Fruit fly (Drosophila melanogaster): ENCODE measurements around the gene AOX2.

AOX2 gene

DNA sequence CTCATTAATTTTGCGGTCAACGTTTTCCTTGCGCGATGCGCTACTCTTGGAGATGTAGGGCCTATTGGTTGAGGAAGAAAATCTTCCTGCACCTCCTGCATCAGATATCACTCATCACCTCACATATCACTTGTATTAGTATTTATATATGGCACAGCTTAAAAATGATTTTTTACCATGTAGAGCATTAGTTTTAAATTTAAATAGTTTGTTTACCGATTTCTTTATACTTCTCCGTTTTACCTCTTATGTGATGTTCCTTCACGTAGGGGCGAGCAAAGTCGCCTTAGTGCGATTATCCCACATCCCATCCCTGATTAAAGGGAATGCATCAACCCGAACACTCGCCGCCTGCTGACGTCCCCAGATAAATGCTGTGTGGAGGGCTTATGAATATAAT is 38.5 kb upstream of the AOX2 start (continued):
- peak; percentile 44 for TF ChIP-seq woc (GFP tag; optimal IDR thresholded peaks at IDR 0.05)
- no peak for TF ChIP-seq Vsx2 (GFP tag; optimal IDR thresholded peaks at IDR 0.05; ENCODE audit: partially characterized antibody)
- TF ChIP-seq sv (GFP tag; optimal IDR thresholded peaks at IDR 0.05): no peak

- TF ChIP-seq jim (GFP tag; optimal IDR thresholded peaks at IDR 0.05) (no peak), Hr83 (GFP tag; optimal IDR thresholded peaks at IDR 0.05; ENCODE audit: poor library complexity, severe bottlenecking) (no peak), Vsx2 (GFP tag; optimal IDR thresholded peaks at IDR 0.05; ENCODE audit: partially characterized antibody) (no peak), ey (GFP tag; optimal IDR thresholded peaks at IDR 0.05) (no peak), brk (GFP tag; optimal IDR thresholded peaks at IDR 0.05) (no peak), CrebA (GFP tag; optimal IDR thresholded peaks at IDR 0.05; ENCODE audit: borderline replicate concordance) (no peak), HLH106 (tag; optimal IDR thresholded peaks at IDR 0.05) (no peak), Abd-B (GFP tag; optimal IDR thresholded peaks at IDR 0.05) (no peak), Hr78 (GFP tag; optimal IDR thresholded peaks at IDR 0.05) (no peak), usp (GFP tag; optimal IDR thresholded peaks at IDR 0.05) (no peak), Jra (GFP tag; optimal IDR thresholded peaks at IDR 0.05) (no peak), dmrt93B (GFP tag; optimal IDR thresholded peaks at IDR 0.05) (no peak), br (GFP tag; optimal IDR thresholded peaks at IDR 0.05) (no peak)
These were observed 37.5 kb upstream of the AOX2 start for dm6 chr3R:15579693-15580092.

- TF ChIP-seq dsf (GFP tag; optimal IDR thresholded peaks at IDR 0.05; ENCODE audit: borderline replicate concordance): no peak
- TF ChIP-seq fru (GFP tag; optimal IDR thresholded peaks at IDR 0.05): peak; percentile 75
- TF ChIP-seq lola (GFP tag; optimal IDR thresholded peaks at IDR 0.05): no peak
- peak; percentile 45 for TF ChIP-seq br (GFP tag; optimal IDR thresholded peaks at IDR 0.05)
- TF ChIP-seq dmrt93B (GFP tag; optimal IDR thresholded peaks at IDR 0.05): peak; percentile 51
- no peak for TF ChIP-seq usp (GFP tag; optimal IDR thresholded peaks at IDR 0.05)
- no peak for TF ChIP-seq tai (GFP tag; optimal IDR thresholded peaks at IDR 0.05)
- TF ChIP-seq rgr (GFP tag; optimal IDR thresholded peaks at IDR 0.05): peak; percentile 67
- TF ChIP-seq GATAd (GFP tag; optimal IDR thresholded peaks at IDR 0.05): no peak
- no peak for TF ChIP-seq Abd-B (GFP tag; optimal IDR thresholded peaks at IDR 0.05)
- no peak for TF ChIP-seq Vsx2 (GFP tag; optimal IDR thresholded peaks at IDR 0.05; ENCODE audit: partially characterized antibody)
- peak; percentile 7 for TF ChIP-seq CG32264 (GFP tag; optimal IDR thresholded peaks at IDR 0.05)
- TF ChIP-seq CrebA (GFP tag; optimal IDR thresholded peaks at IDR 0.05; ENCODE audit: borderline replicate concordance): no peak
- no peak for TF ChIP-seq CG9705 (GFP tag; optimal IDR thresholded peaks at IDR 0.05)
- TF ChIP-seq jim (GFP tag; optimal IDR thresholded peaks at IDR 0.05): no peak
- TF ChIP-seq Jra (GFP tag; optimal IDR thresholded peaks at IDR 0.05): no peak
- TF ChIP-seq Myc (optimal IDR thresholded peaks at IDR 0.05): no peak
- TF ChIP-seq Rel (GFP tag; optimal IDR thresholded peaks at IDR 0.05): peak; percentile 1
- no peak for TF ChIP-seq Rel (tag; optimal IDR thresholded peaks at IDR 0.05)
- peak; percentile 72 for TF ChIP-seq HLH106 (tag; optimal IDR thresholded peaks at IDR 0.05)
- peak; percentile 60 for TF ChIP-seq OdsH (GFP tag; optimal IDR thresholded peaks at IDR 0.05)
- peak; percentile 63 for TF ChIP-seq Sp1 (GFP tag; optimal IDR thresholded peaks at IDR 0.05)
- TF ChIP-seq Dif (GFP tag; optimal IDR thresholded peaks at IDR 0.05; ENCODE audit: partially characterized antibody): no peak
- no peak for TF ChIP-seq Dfd (GFP tag; optimal IDR thresholded peaks at IDR 0.05)
- TF ChIP-seq Hr78 (GFP tag; optimal IDR thresholded peaks at IDR 0.05): no peak
- TF ChIP-seq foxo (GFP tag; optimal IDR thresholded peaks at IDR 0.05): peak in 1 of 2 experiments; percentile 64
- TF ChIP-seq woc (GFP tag; optimal IDR thresholded peaks at IDR 0.05): peak; percentile 60
- peak; percentile 39 for TF ChIP-seq psq (GFP tag; optimal IDR thresholded peaks at IDR 0.05)
- TF ChIP-seq Hnf4 (GFP tag; optimal IDR thresholded peaks at IDR 0.05): peak; percentile 43
- TF ChIP-seq h (GFP tag; optimal IDR thresholded peaks at IDR 0.05): peak; percentile 57
- peak; percentile 13 for TF ChIP-seq sage (GFP tag; optimal IDR thresholded peaks at IDR 0.05)
- TF ChIP-seq Mio (GFP tag; optimal IDR thresholded peaks at IDR 0.05): no peak
- peak; percentile 60 for TF ChIP-seq ey (GFP tag; optimal IDR thresholded peaks at IDR 0.05)
- TF ChIP-seq sv (GFP tag; optimal IDR thresholded peaks at IDR 0.05): no peak
- no peak for TF ChIP-seq pan (optimal IDR thresholded peaks at IDR 0.05)
- peak; percentile 35 for TF ChIP-seq brk (GFP tag; optimal IDR thresholded peaks at IDR 0.05)
- TF ChIP-seq Hr83 (GFP tag; optimal IDR thresholded peaks at IDR 0.05; ENCODE audit: poor library complexity, severe bottlenecking): no peak
- no peak for TF ChIP-seq dl (GFP tag; optimal IDR thresholded peaks at IDR 0.05; ENCODE audit: insufficient read depth in 1 of 2, partially characterized antibody in 2 of 2)
- no peak for TF ChIP-seq N (GFP tag; optimal IDR thresholded peaks at IDR 0.05)
These were observed 26.4 kb upstream of the AOX2 start for dm6 chr3R:15568569-15568968.
